Worm (Caenorhabditis elegans) whole organism, late embryonic: Measurements from ENCODE around the gene B0507.5.

Experiments
- T23F11.4 ChIP-seq: fragments of 200-800 bp; sonication (Bioruptor generic); optimal IDR thresholded peaks from 2 replicates; lab custom pipeline; 2018; ENCODE audit warnings: mild to moderate bottlenecking, missing genetic modification characterization, missing compliant biosample characterization
- ceh-18 ChIP-seq: sonication (generic microtip); optimal IDR thresholded peaks from 2 replicates; lab custom pipeline; 2016; ENCODE audit warnings: missing genetic modification characterization, missing compliant biosample characterization
- ceh-31 ChIP-seq: sonication (generic microtip); optimal IDR thresholded peaks from 2 replicates; lab custom pipeline; 2016; ENCODE audit warnings: missing genetic modification characterization, missing compliant biosample characterization
- elt-2 ChIP-seq: sonication (generic microtip); optimal IDR thresholded peaks from 2 replicates; lab custom pipeline; 2016; ENCODE audit warnings: missing genetic modification reagents, missing genetic modification characterization, missing compliant biosample characterization
- ets-4 ChIP-seq: sonication (generic microtip); optimal IDR thresholded peaks from 2 replicates; lab custom pipeline; 2016; ENCODE audit warnings: missing genetic modification characterization, missing compliant biosample characterization
- fkh-6 ChIP-seq: sonication (generic microtip); optimal IDR thresholded peaks from 2 replicates; lab custom pipeline; 2016; ENCODE audit warnings: missing genetic modification characterization, missing compliant biosample characterization
- nfya-1 ChIP-seq: sonication (generic microtip); optimal IDR thresholded peaks from 2 replicates; lab custom pipeline; 2017; ENCODE audit warnings: missing genetic modification characterization, mild to moderate bottlenecking, missing compliant biosample characterization, antibody characterized with exemption, moderate library complexity
- pha-4 ChIP-seq: fragments of 150-350 bp; optimal IDR thresholded peaks from 2 replicates; lab custom pipeline; 2018; ENCODE audit warnings: missing biosample characterization, missing genetic modification reagents, missing genetic modification characterization
- rnt-1 ChIP-seq: sonication (generic microtip); optimal IDR thresholded peaks from 2 replicates; lab custom pipeline; 2016; ENCODE audit warnings: missing genetic modification characterization, missing compliant biosample characterization
- tbx-2 ChIP-seq: sonication (generic microtip); optimal IDR thresholded peaks from 2 replicates; lab custom pipeline; 2016; ENCODE audit warnings: missing genetic modification characterization, missing compliant biosample characterization
- ttx-3 ChIP-seq: sonication (generic microtip); optimal IDR thresholded peaks from 2 replicates; lab custom pipeline; 2016; ENCODE audit warnings: missing genetic modification reagents, missing genetic modification characterization, missing compliant biosample characterization
- unc-55 ChIP-seq: sonication (generic microtip); optimal IDR thresholded peaks from 2 replicates; lab custom pipeline; 2017; ENCODE audit warnings: missing biosample characterization, missing genetic modification reagents, missing genetic modification characterization
- unc-86 ChIP-seq: sonication (generic microtip); optimal IDR thresholded peaks from 2 replicates; lab custom pipeline; 2016; ENCODE audit warnings: missing genetic modification characterization, missing compliant biosample characterization

The B0507.5 gene

ce11 chrV:8800978-8801559, 47.6 kb downstream of the B0507.5 start, which contains the start of gene magu-2:
Gene magu-2, minus strand, starts transcription at chrV:8801028.
- no peak for TF ChIP-seq ttx-3 (tag; lab: Kevin White, UChicago)
- TF ChIP-seq T23F11.4 (GFP tag; lab: Kevin White, UChicago), result no peak
- TF ChIP-seq elt-2, result no peak

- TF ChIP-seq fkh-6 (no peak), tbx-2 (tag; lab: Kevin White, UChicago) (peak; percentile 15), unc-86 (tag; lab: Kevin White, UChicago) (no peak), nfya-1 (tag; lab: Kevin White, UChicago) (peak; percentile 17), rnt-1 (peak; percentile 68), ets-4 (tag; lab: Kevin White, UChicago) (no peak), ceh-18 (tag; lab: Kevin White, UChicago) (peak; percentile 91), pha-4 (tag; lab: Kevin White, UChicago) (no peak), unc-55 (GFP tag; lab: Kevin White, UChicago) (no peak), ceh-31 (tag; lab: Kevin White, UChicago) (peak; percentile 22)
These were observed 48.8 kb downstream of the B0507.5 start for ce11 chrV:8802252-8802651.
